Worm (Caenorhabditis elegans) whole organism, dauer: Measurements from ENCODE around the gene F40F11.3.

ENCODE experiments used
- unc-62 ChIP-seq: sonication (generic microtip); optimal IDR thresholded peaks from 2 replicates; lab custom pipeline; 2017; ENCODE audit warnings: missing biosample characterization, missing genetic modification reagents, missing genetic modification characterization

Gene F40F11.3

DNA sequence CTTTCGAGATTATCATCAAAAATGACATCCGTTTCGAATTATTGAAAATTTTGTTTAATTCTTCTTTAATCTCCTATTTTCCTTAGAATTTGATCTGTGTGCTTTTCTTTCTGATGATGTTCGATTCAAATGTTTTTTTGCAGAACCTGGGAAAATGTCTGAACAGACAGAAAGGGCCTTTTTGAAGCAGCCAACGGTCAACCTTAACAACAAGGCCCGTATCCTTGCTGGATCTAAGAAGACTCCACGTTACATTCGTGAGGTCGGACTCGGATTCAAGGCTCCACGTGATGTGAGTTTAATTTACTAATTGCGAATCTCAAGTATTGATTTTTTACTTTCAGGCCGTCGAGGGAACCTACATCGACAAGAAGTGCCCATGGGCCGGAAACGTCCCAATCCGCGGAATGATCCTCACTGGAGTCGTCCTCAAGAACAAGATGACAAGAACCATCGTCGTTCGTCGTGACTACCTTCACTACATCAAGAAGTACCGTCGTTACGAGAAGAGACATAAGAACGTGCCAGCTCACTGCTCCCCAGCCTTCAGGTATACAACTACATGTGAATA, 8.8 kb upstream of the F40F11.3 start, which contains the start of gene rps-11:
Gene rps-11 (plus strand): TSS at position 144 of the 571 bp plus-strand sequence.
- no peak for TF ChIP-seq unc-62 (GFP tag; lab: Kevin White, UChicago)

DNA sequence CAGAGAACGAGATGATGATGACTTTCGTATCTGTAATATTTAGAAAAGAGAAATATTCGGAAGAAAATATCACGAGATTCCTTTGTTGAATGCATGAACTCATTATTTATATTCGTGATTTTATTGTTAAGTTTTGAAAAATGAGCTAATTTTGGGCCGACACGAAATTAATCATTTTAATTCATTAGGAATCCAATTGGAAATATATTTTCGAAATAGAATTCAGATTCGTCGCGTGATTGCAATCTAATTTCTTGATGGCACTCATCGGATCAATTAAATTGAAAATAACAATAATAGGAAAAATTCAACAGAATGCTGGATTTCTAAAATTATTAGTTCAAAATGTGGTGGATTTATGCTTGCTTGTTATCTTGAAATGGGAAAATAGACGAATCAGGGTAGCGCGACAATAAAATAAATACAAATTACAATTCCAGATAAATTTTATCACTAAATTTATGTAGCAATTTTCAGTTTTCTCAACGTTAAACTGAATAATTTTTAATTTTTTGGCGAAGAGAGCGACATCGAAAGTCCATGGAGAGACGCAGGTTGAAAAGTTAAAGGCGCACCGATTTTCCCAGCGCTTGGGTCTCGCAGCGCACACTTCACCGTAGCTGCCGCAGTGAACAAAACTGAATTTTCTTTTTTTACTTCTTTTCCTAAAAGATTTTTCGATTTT, 8.1 kb upstream of the F40F11.3 start:
- no peak for TF ChIP-seq unc-62 (GFP tag; lab: Kevin White, UChicago)

DNA sequence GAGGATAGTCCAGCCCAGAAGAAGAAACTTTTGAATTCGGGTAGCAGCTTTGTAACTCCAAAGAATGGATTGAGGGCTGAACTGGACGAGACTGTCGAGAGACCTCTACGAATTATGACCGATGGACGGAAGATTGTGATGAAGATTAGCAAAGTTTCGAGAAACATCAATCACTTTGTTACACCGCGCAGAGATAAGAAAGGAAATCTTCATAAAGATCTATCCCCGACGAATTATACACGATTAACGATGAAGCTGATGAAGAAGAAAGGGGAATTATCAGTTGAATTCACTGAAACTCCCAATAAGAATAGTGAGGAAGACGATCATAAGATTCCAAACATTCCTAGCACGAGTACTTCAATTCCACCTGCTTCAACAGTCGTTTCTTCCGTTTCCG, 5.9 kb upstream of the F40F11.3 start:
- no peak for TF ChIP-seq unc-62 (GFP tag; lab: Kevin White, UChicago)

DNA sequence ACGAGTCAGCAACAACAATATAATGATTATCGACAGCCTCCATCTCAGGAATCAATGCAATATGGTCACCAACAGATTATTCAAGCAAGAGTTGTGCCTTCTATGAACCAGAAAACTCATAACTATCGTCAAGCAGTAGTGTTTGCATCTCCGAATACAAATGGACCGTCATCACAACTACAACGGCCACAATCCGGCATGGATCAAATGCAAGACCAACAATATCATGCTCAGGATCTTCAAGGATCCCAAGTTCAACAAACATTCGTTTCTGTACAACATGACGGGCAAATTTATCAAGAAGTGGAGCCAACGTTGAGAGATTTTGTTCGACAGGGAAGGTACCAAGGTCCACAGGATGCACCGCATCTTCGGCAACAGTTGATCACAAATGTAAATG, 3.3 kb upstream of the F40F11.3 start:
- no peak for TF ChIP-seq unc-62 (GFP tag; lab: Kevin White, UChicago)

ce11 chrIV:11594191-11594673, 429 bp upstream of the F40F11.3 start, which contains the start of gene mig-38:
Gene mig-38 (plus strand): TSS chrIV:11594244.
- TF ChIP-seq unc-62 (GFP tag; lab: Kevin White, UChicago), result no peak

DNA sequence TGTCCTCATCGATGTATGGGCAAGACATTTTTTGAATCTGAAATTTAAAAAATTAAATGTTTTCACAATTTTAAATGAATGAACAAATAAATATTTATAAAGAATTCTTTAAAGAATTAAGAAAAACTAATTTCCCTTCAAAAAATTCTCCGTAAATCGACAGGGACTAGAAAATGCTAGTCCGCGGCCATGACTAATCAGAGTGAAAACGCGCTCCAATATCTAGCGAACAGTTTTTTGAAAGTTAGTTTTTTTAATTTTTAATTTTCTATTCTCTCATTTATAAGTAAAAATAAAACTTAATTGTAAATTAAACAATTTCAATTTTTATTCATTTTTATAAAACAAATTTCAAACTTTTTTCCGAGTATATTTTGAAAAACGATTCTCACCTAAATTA, 983 bp downstream of the F40F11.3 start:
- TF ChIP-seq unc-62 (GFP tag; lab: Kevin White, UChicago), result no peak

DNA sequence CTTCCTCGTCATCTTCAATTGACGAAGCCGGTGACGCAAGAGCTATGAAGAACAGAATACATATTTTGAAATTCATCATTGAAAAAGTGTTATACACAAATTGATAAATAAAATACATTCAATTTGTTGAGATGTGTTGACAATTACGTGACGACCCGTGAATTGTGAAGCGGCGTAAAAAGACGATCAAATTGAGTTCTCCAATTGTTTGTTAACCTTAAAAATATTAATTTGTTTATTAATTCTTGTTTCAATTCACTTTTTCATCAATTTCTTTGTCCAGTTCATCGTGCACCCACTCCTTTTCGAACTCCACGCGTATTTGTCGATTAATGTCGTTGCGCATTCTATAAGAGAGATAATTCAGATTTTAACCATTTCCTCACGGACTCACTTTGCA, 1.6 kb downstream of the F40F11.3 start, which contains the start of gene spe-36:
Gene spe-36 (minus strand): TSS at position 101 of the 400 bp plus-strand sequence.
- no peak for TF ChIP-seq unc-62 (GFP tag; lab: Kevin White, UChicago)

DNA sequence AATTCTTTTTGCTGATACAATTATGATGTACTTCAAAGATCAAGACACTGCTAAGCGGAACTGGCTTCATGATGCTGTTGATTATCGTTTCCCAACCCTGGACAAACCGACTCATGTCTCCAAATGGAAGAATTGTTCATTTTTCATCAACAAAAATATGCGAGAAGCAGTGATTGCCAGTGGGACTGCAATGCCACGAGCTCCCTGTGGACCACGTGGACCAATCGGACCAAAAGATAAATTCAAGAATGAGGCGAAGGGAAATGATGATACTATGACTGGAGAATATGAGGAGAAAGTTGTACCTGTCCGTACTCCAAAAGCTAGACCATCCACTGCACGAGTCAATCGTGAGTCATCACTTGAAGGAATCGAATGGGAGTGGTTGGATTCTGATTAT, 7.3 kb downstream of the F40F11.3 start:
- TF ChIP-seq unc-62 (GFP tag; lab: Kevin White, UChicago), result no peak

ce11 chrIV:11584853-11585252, 8.9 kb downstream of the F40F11.3 start:
- TF ChIP-seq unc-62 (GFP tag; lab: Kevin White, UChicago), result no peak

DNA sequence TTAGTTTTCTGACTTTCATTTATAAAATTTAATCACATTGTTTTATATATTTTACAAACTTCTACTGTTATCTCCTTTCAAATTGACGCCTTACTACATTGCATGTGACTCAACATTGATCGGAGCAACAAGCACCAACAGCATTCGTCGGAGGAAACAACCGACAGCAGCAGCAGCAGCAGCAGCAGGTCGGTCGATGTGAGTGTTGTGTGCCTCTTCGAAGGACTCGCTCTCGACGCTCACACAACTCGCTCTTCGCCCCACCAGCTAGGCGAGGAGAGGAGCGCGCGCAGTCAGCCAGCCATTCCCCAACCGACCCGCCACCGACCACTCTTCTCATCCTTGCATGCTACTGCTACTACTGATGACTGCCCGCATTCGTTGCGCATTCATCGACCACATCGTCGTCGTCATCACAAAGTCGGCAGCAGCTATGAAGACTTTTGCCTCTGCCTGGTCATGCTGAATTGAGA, 9.9 kb downstream of the F40F11.3 start, which contains the start of gene F12F6.1:
Gene F12F6.1 (plus strand): TSS at position 51 of the 473 bp plus-strand sequence.
- TF ChIP-seq unc-62 (GFP tag; lab: Kevin White, UChicago), result no peak

DNA sequence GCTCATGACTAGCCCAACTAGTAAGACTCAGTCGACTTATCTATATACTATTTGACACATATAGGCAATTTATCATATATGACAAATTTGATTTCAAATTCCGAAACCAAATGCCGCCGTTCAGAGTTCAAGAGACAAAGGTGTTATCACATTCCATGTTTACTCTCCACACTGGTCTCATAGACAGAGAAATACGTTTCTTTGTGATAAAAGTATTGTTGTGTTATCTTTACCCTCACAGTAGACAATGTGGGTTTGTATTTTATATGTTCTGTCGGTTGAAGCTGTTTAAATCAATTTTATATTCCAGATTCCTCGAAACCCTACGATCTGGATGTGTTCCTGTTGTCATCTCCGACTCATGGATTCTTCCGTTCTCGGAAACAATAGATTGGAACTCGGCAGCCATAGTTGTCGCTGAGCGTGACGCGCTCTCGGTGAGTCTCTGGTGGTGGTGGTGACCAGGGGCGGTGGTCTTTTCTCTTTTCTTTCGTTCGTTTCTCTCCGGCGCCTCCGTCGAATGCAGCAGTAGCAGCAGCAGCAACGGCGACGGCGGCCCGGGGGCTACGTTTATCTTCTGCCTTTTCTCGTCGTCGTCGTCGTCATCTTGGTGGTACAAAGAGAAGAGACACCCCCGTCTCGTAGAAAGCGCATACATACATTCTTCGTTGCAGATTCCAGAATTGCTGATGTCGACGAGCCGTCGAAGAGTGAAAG, 11.2 kb downstream of the F40F11.3 start:
- no peak for TF ChIP-seq unc-62 (GFP tag; lab: Kevin White, UChicago)

ce11 chrIV:11578492-11578891, 15.3 kb downstream of the F40F11.3 start, which contains the start of gene rib-1:
Gene rib-1 (plus strand): TSS chrIV:11578792.
- TF ChIP-seq unc-62 (GFP tag; lab: Kevin White, UChicago), result no peak

DNA sequence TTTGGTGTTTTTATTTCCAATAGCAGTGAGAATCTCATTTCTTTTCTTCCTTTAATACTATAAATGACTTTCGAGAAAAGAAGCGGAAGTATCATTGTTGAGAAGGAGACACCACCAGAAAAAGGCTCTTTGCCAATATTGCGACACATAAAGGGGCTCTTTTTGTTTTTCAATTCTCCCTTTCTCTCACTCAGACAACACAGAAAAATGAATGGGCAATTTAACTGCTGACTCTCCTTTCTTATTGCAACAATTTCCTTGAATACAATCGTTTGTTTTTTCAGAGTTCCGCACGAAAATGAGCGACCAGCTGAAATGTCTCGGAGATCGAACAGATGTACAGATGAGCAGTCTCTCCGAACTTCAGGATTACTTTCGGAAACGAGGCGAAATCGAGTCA, 19.5 kb downstream of the F40F11.3 start:
- no peak for TF ChIP-seq unc-62 (GFP tag; lab: Kevin White, UChicago)

ce11 chrIV:11572524-11572923, 21.3 kb downstream of the F40F11.3 start:
- TF ChIP-seq unc-62 (GFP tag; lab: Kevin White, UChicago), result no peak

ce11 chrIV:11571374-11571839, 22.4 kb downstream of the F40F11.3 start:
- no peak for TF ChIP-seq unc-62 (GFP tag; lab: Kevin White, UChicago)

- TF ChIP-seq unc-62 (GFP tag; lab: Kevin White, UChicago), result no peak
Observed at ce11 chrIV:11570200-11570599, 23.6 kb downstream of the F40F11.3 start, which contains the start of gene srgp-1. Gene srgp-1 (plus strand): TSS chrIV:11570500.
